Fruit fly (Drosophila melanogaster): Measurements from ENCODE around the gene CG11586.

The CG11586 gene

DNA sequence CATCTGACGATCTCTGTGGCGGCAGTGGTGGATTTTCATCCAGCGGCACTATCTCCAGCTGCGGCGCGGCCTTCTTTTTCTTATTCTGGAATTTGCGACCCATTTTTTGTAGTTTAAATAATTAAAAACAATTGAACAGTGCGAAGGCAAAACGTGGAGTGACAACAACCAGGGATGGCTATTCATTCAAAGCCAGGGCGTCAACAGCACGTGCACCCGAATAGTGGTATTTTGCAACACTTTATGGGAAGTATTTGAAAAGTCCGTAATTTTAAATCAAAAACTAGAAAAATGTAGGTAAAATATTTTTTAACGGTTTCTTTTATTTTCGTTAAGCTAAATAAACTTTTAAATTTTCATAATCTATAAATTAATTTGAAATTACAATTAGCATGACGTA, 20.4 kb upstream of the CG11586 start, which contains the start of gene CG11583 (continued):
- TF ChIP-seq Atf-2 (GFP tag; optimal IDR thresholded peaks at IDR 0.05) (no peak), NfI (GFP tag; optimal IDR thresholded peaks at IDR 0.05) (peak; percentile 52), sisA (GFP tag; IDR thresholded peaks at IDR 0.05) (no peak), CG7745 (tag; optimal IDR thresholded peaks at IDR 0.05) (no peak), CG1529 (GFP tag; optimal IDR thresholded peaks at IDR 0.05) (no peak), sens-2 (GFP tag; IDR thresholded peaks at IDR 0.05) (no peak), HHEX (GFP tag; optimal IDR thresholded peaks at IDR 0.05) (peak; percentile 18), CG10321 (GFP tag; IDR thresholded peaks at IDR 0.05) (no peak), CG1792 (GFP tag; optimal IDR thresholded peaks at IDR 0.05) (peak; percentile 57), fd102C (GFP tag; optimal IDR thresholded peaks at IDR 0.05) (no peak), CG31224 (GFP tag; IDR thresholded peaks at IDR 0.05) (no peak), vfl (GFP tag; optimal IDR thresholded peaks at IDR 0.05) (peak; percentile 47), CG1602 (GFP tag; optimal IDR thresholded peaks at IDR 0.05) (peak; percentile 14), NC2α (GFP tag; optimal IDR thresholded peaks at IDR 0.05) (no peak), CG12236 (GFP tag; optimal IDR thresholded peaks at IDR 0.05) (no peak), Gsc (GFP tag; IDR thresholded peaks at IDR 0.05) (no peak), CG7556 (GFP tag; optimal IDR thresholded peaks at IDR 0.05) (no peak), Ets65A (GFP tag) (peak; percentile 70), Opbp (GFP tag; IDR thresholded peaks at IDR 0.05; ENCODE audit: partially characterized antibody) (0 out of 3 replicates have a peak, but pooled peaks have one; percentile 14), Meics (GFP tag; optimal IDR thresholded peaks at IDR 0.05) (no peak), HLH4C (GFP tag; IDR thresholded peaks at IDR 0.05; ENCODE audit: partially characterized antibody) (no peak), CG7928 (GFP tag; optimal IDR thresholded peaks at IDR 0.05) (peak; percentile 99), Abd-B (GFP tag; optimal IDR thresholded peaks at IDR 0.05) (no peak), Deaf1 (tag; optimal IDR thresholded peaks at IDR 0.05) (no peak), CG34376 (GFP tag; optimal IDR thresholded peaks at IDR 0.05) (no peak), wdn (GFP tag; IDR thresholded peaks at IDR 0.05) (no peak), Adf1 (GFP tag; IDR thresholded peaks at IDR 0.05) (no peak), chif (GFP tag; optimal IDR thresholded peaks at IDR 0.05) (peak; percentile 21 to 38), Scr (GFP tag; IDR thresholded peaks at IDR 0.05; ENCODE audit: partially characterized antibody) (peak; percentile 40; the same call in 1 of the 2 replicates), Hr51 (GFP tag; optimal IDR thresholded peaks at IDR 0.05) (peak in 1 of 2 experiments; percentile 32), cad (GFP tag; optimal IDR thresholded peaks at IDR 0.05) (no peak), crol (GFP tag; IDR thresholded peaks at IDR 0.05) (no peak), fd96Cb (tag; optimal IDR thresholded peaks at IDR 0.05) (no peak), psq (GFP tag; optimal IDR thresholded peaks at IDR 0.05) (peak; percentile 3), CG6765 (GFP tag; optimal IDR thresholded peaks at IDR 0.05) (no peak), Drgx (GFP tag; IDR thresholded peaks at IDR 0.05) (no peak), CG13296 (GFP tag; optimal IDR thresholded peaks at IDR 0.05) (no peak), Gug (GFP tag; IDR thresholded peaks at IDR 0.05) (0 out of 4 replicates have a peak, but pooled peaks have one; percentile 30), lab (GFP tag; optimal IDR thresholded peaks at IDR 0.05) (no peak), Hmx (GFP tag; optimal IDR thresholded peaks at IDR 0.05) (no peak), Xbp1 (GFP tag; optimal IDR thresholded peaks at IDR 0.05) (peak; percentile 64), CG8765 (GFP tag; IDR thresholded peaks at IDR 0.05) (no peak), CG9727 (GFP tag; optimal IDR thresholded peaks at IDR 0.05) (no peak), Mad (GFP tag; optimal IDR thresholded peaks at IDR 0.05) (peak; percentile 24), ranshi (GFP tag; IDR thresholded peaks at IDR 0.05) (no peak), z (GFP tag; IDR thresholded peaks at IDR 0.05) (no peak), phol (tag; optimal IDR thresholded peaks at IDR 0.05) (peak; percentile 54), CG1233 (GFP tag; optimal IDR thresholded peaks at IDR 0.05) (no peak), ash1 (GFP tag; optimal IDR thresholded peaks at IDR 0.05) (no peak), tap (tag; optimal IDR thresholded peaks at IDR 0.05) (no peak), YL-1 (GFP tag; optimal IDR thresholded peaks at IDR 0.05) (peak; percentile 88), dan (GFP tag; IDR thresholded peaks at IDR 0.05) (no peak)

All from whole organism, embryonic.